Fruit fly (Drosophila melanogaster) whole organism, embryonic: ENCODE results near the gene CG17329.

Experiments used
- Asciz ChIP-seq: fragments of 200-800 bp; sonication (Bioruptor generic); optimal IDR thresholded peaks from 2 replicates; lab custom pipeline; 2017; ENCODE audit warnings: missing biosample characterization, mild to moderate bottlenecking, missing genetic modification characterization, missing genetic modification reagents
- CG10267 ChIP-seq: fragments of 200-800 bp; sonication (Bioruptor generic); optimal IDR thresholded peaks from 2 replicates; lab custom pipeline; 2018; ENCODE audit warnings: missing biosample characterization, mild to moderate bottlenecking, missing genetic modification characterization, moderate library complexity
- CG10321 ChIP-seq: fragments of 200-800 bp; sonication (Bioruptor generic); IDR thresholded peaks from 2 replicates; pipeline ENCODE4 v1.3.6; 2022; ENCODE audit warnings: missing biosample characterization, missing genetic modification characterization
- CG11456 ChIP-seq: fragments of 200-800 bp; sonication (Bioruptor generic); IDR thresholded peaks from 3 replicates; pipeline ENCODE4 v1.3.6; 2022; ENCODE audit warnings: missing biosample characterization, missing genetic modification characterization
- CG11560 ChIP-seq: fragments of 200-800 bp; sonication (Bioruptor generic); IDR thresholded peaks from 3 replicates; pipeline ENCODE4 v1.3.6; 2022; ENCODE audit warnings: missing biosample characterization, missing genetic modification characterization
- CG11696 ChIP-seq: fragments of 200-800 bp; sonication (Bioruptor generic); IDR thresholded peaks from 2 replicates; pipeline ENCODE4 v1.3.6; 2022; ENCODE audit warnings: missing biosample characterization, missing genetic modification characterization
- CG13123 ChIP-seq: fragments of 200-800 bp; sonication (Bioruptor generic); optimal IDR thresholded peaks from 2 replicates; lab custom pipeline; 2016; ENCODE audit warnings: missing biosample characterization, missing genetic modification characterization
- CG13296 ChIP-seq: fragments of 200-800 bp; sonication (Bioruptor generic); optimal IDR thresholded peaks from 3 replicates; lab custom pipeline; 2018; ENCODE audit warnings: missing biosample characterization, mild to moderate bottlenecking, missing genetic modification characterization
- CG13894 ChIP-seq: fragments of 200-800 bp; sonication (Bioruptor generic); optimal IDR thresholded peaks from 3 replicates; lab custom pipeline; 2018; ENCODE audit warnings: missing biosample characterization, mild to moderate bottlenecking, missing genetic modification characterization, moderate library complexity
- CG14860 ChIP-seq: fragments of 200-800 bp; sonication (Bioruptor generic); IDR thresholded peaks from 3 replicates; pipeline ENCODE4 v1.3.6; 2022; ENCODE audit warnings: missing biosample characterization, missing genetic modification characterization; ENCODE audit not compliant: partially characterized antibody
- CG2116 ChIP-seq: fragments of 200-800 bp; sonication (Bioruptor generic); optimal IDR thresholded peaks from 3 replicates; lab custom pipeline; 2018; ENCODE audit warnings: missing biosample characterization, mild to moderate bottlenecking, missing genetic modification characterization
- CG31224 ChIP-seq: fragments of 200-800 bp; sonication (Bioruptor generic); IDR thresholded peaks from 2 replicates; pipeline ENCODE4 v1.3.6; 2022; ENCODE audit warnings: missing biosample characterization, missing genetic modification characterization
- CG34224 ChIP-seq: fragments of 200-800 bp; sonication (Bioruptor generic); IDR thresholded peaks from 3 replicates; pipeline ENCODE4 v1.3.6; 2022; ENCODE audit warnings: missing biosample characterization, missing genetic modification characterization; ENCODE audit not compliant: partially characterized antibody
- CG8089 ChIP-seq: fragments of 200-800 bp; sonication (Bioruptor generic); optimal IDR thresholded peaks from 3 replicates; lab custom pipeline; 2016; ENCODE audit warnings: missing biosample characterization, missing genetic modification characterization
- CoRest ChIP-seq: fragments of 200-800 bp; sonication (Bioruptor generic); optimal IDR thresholded peaks from 3 replicates; lab custom pipeline; 2018; ENCODE audit warnings: missing biosample characterization, mild to moderate bottlenecking, missing genetic modification characterization, moderate library complexity
- Dip3 ChIP-seq: fragments of 200-800 bp; sonication (Bioruptor generic); optimal IDR thresholded peaks from 3 replicates; lab custom pipeline; 2016; ENCODE audit warnings: missing biosample characterization, missing genetic modification characterization
- Dp ChIP-seq: fragments of 200-800 bp; sonication (Bioruptor generic); optimal IDR thresholded peaks from 2 replicates; lab custom pipeline; 2018; ENCODE audit warnings: missing biosample characterization, mild to moderate bottlenecking, missing genetic modification characterization, moderate library complexity
- ERR ChIP-seq: fragments of 200-800 bp; sonication (Bioruptor generic); optimal IDR thresholded peaks from 2 replicates; lab custom pipeline; 2016; ENCODE audit warnings: missing biosample characterization, missing genetic modification characterization
- Elba2 ChIP-seq: fragments of 200-800 bp; sonication (Bioruptor generic); optimal IDR thresholded peaks from 3 replicates; lab custom pipeline; 2016; ENCODE audit warnings: missing biosample characterization, missing genetic modification characterization
- H15 ChIP-seq: fragments of 200-800 bp; sonication (Bioruptor generic); IDR thresholded peaks from 3 replicates; pipeline ENCODE4 v1.3.6; 2022; ENCODE audit warnings: missing biosample characterization, missing genetic modification characterization
- HLH3B ChIP-seq: fragments of 200-800 bp; sonication (Bioruptor generic); IDR thresholded peaks from 2 replicates; pipeline ENCODE4 v1.3.6; 2022; ENCODE audit warnings: missing biosample characterization, missing genetic modification characterization
- Nf-YC ChIP-seq: fragments of 200-800 bp; optimal IDR thresholded peaks from 3 replicates; lab custom pipeline; 2019; ENCODE audit warnings: missing biosample characterization, mild to moderate bottlenecking, missing genetic modification characterization, moderate library complexity
- Sox102F ChIP-seq: fragments of 200-800 bp; sonication (Bioruptor generic); optimal IDR thresholded peaks from 2 replicates; lab custom pipeline; 2018; ENCODE audit warnings: missing biosample characterization, mild to moderate bottlenecking, missing genetic modification characterization, moderate library complexity
- TFAM ChIP-seq: fragments of 200-800 bp; sonication (Bioruptor generic); optimal IDR thresholded peaks from 2 replicates; lab custom pipeline; 2017; ENCODE audit warnings: missing biosample characterization, missing genetic modification characterization, inconsistent platforms
- YL-1 ChIP-seq: fragments of 200-800 bp; sonication (Bioruptor generic); optimal IDR thresholded peaks from 3 replicates; lab custom pipeline; 2017; ENCODE audit warnings: missing biosample characterization, mild to moderate bottlenecking, missing genetic modification characterization
- ara ChIP-seq: fragments of 200-800 bp; sonication (Bioruptor generic); IDR thresholded peaks from 2 replicates; pipeline ENCODE4 v1.3.6; 2022; ENCODE audit warnings: missing biosample characterization, missing genetic modification characterization
- bsh ChIP-seq, 2 experiments: fragments of 200-800 bp; sonication (Bioruptor generic); optimal IDR thresholded peaks; 2 replicates each; lab custom pipeline; 2017 to 2018; ENCODE audit warnings: mild to moderate bottlenecking in 2 of 2, missing biosample characterization in 2 of 2, missing genetic modification characterization in 2 of 2, moderate library complexity in 1 of 2
- cas ChIP-seq: fragments of 200-800 bp; sonication (Bioruptor generic); IDR thresholded peaks from 2 replicates; pipeline ENCODE4 v1.3.6; 2022; ENCODE audit warnings: missing biosample characterization, missing genetic modification characterization
- cato ChIP-seq: fragments of 200-800 bp; sonication (Bioruptor generic); optimal IDR thresholded peaks from 2 replicates; lab custom pipeline; 2016; ENCODE audit warnings: missing biosample characterization, missing genetic modification characterization, borderline replicate concordance
- chm ChIP-seq: fragments of 200-800 bp; sonication (Bioruptor generic); IDR thresholded peaks from 2 replicates; pipeline ENCODE4 v1.3.6; 2022; ENCODE audit warnings: missing biosample characterization, missing genetic modification characterization
- da ChIP-seq: fragments of 200-800 bp; sonication (Bioruptor generic); optimal IDR thresholded peaks from 2 replicates; lab custom pipeline; 2016; ENCODE audit warnings: missing biosample characterization, missing genetic modification characterization
- dysf ChIP-seq: fragments of 200-800 bp; sonication (Bioruptor generic); IDR thresholded peaks from 3 replicates; pipeline ENCODE4 v1.3.6; 2022; ENCODE audit warnings: missing biosample characterization, missing genetic modification characterization
- fd3F ChIP-seq: fragments of 200-800 bp; sonication (Bioruptor generic); optimal IDR thresholded peaks from 2 replicates; lab custom pipeline; 2018; ENCODE audit warnings: missing biosample characterization, mild to moderate bottlenecking, missing genetic modification characterization, moderate library complexity
- grn ChIP-seq: fragments of 200-800 bp; sonication (Bioruptor generic); optimal IDR thresholded peaks from 3 replicates; lab custom pipeline; 2017; ENCODE audit warnings: missing biosample characterization, missing genetic modification characterization
- gsb ChIP-seq: fragments of 200-800 bp; sonication (Bioruptor generic); IDR thresholded peaks from 2 replicates; pipeline ENCODE4 v1.3.6; 2022; ENCODE audit warnings: missing biosample characterization, missing genetic modification characterization
- klu ChIP-seq: fragments of 200-800 bp; sonication (Bioruptor generic); IDR thresholded peaks from 2 replicates; pipeline ENCODE4 v1.3.6; 2022; ENCODE audit warnings: missing biosample characterization, missing genetic modification characterization
- knrl ChIP-seq: fragments of 200-800 bp; sonication (Bioruptor generic); IDR thresholded peaks from 3 replicates; pipeline ENCODE4 v1.3.6; 2022; ENCODE audit warnings: missing biosample characterization, missing genetic modification characterization; ENCODE audit not compliant: partially characterized antibody
- nerfin-2 ChIP-seq: fragments of 200-800 bp; sonication (Bioruptor generic); IDR thresholded peaks from 2 replicates; pipeline ENCODE4 v1.3.6; 2022; ENCODE audit warnings: missing biosample characterization, missing genetic modification characterization; ENCODE audit not compliant: partially characterized antibody
- sc ChIP-seq, 3 experiments: fragments of >200 bp in 2 of 3; fragments of 200-800 bp in 1 of 3; sonication (Bioruptor generic) in 1 of 3; optimal IDR thresholded peaks; 2 replicates in 2 of 3; 3 replicates in 1 of 3; lab custom pipeline; 2017; ENCODE audit warnings: mild to moderate bottlenecking in 1 of 3, missing biosample characterization in 1 of 3, missing genetic modification characterization in 1 of 3, missing genetic modification reagents in 1 of 3
- sd ChIP-seq: fragments of 200-800 bp; sonication (Bioruptor generic); optimal IDR thresholded peaks from 3 replicates; lab custom pipeline; 2018; ENCODE audit warnings: missing biosample characterization, mild to moderate bottlenecking, missing genetic modification characterization, moderate library complexity
- shn ChIP-seq: fragments of 200-800 bp; sonication (Bioruptor generic); optimal IDR thresholded peaks from 3 replicates; lab custom pipeline; 2016; ENCODE audit warnings: missing biosample characterization, missing genetic modification characterization
- sim ChIP-seq: fragments of 200-800 bp; sonication (Bioruptor generic); IDR thresholded peaks from 2 replicates; pipeline ENCODE4 v1.3.6; 2022; ENCODE audit warnings: missing biosample characterization, missing genetic modification characterization
- sima ChIP-seq: fragments of 200-800 bp; sonication (Bioruptor generic); optimal IDR thresholded peaks from 2 replicates; lab custom pipeline; 2016; ENCODE audit warnings: missing biosample characterization, missing genetic modification characterization
- tin ChIP-seq: fragments of 200-800 bp; sonication (Bioruptor generic); optimal IDR thresholded peaks from 3 replicates; lab custom pipeline; 2016; ENCODE audit warnings: missing biosample characterization, missing genetic modification characterization
- tio ChIP-seq: fragments of 200-800 bp; sonication (Bioruptor generic); optimal IDR thresholded peaks from 2 replicates; lab custom pipeline; 2017; ENCODE audit warnings: missing biosample characterization, missing genetic modification characterization, inconsistent platforms
- tll ChIP-seq, 2 experiments: fragments of 200-800 bp in 1 of 2; fragments of >200 bp in 1 of 2; sonication (Bioruptor generic) in 1 of 2; optimal IDR thresholded peaks; 2 replicates each; lab custom pipeline; 2017 to 2019; ENCODE audit warnings: missing biosample characterization in 2 of 2, missing genetic modification characterization in 2 of 2, mild to moderate bottlenecking in 1 of 2, moderate library complexity in 1 of 2
- ttk ChIP-seq: fragments of 200-800 bp; sonication (Bioruptor generic); IDR thresholded peaks from 2 replicates; pipeline ENCODE4 v2.1.2; 2022; ENCODE audit warnings: missing biosample characterization, missing genetic modification characterization
- zf30C ChIP-seq: fragments of 200-800 bp; sonication (Bioruptor generic); optimal IDR thresholded peaks from 3 replicates; lab custom pipeline; 2018; ENCODE audit warnings: missing biosample characterization, mild to moderate bottlenecking, missing genetic modification characterization

CG17329 gene

dm6 chr2L:16317777-16318610 lies 26.9 kb downstream of the CG17329 start (continued):
- TF ChIP-seq CG10321 (GFP tag; lab: Robert Waterston, UW) (no peak), HLH3B (GFP tag; lab: Robert Waterston, UW) (peak; percentile 57; the same call in 1 of the 2 replicates), cas (GFP tag; lab: Robert Waterston, UW) (no peak), ttk (GFP tag; lab: Robert Waterston, UW) (no peak; the same call in 1 of the 2 replicates), CG34224 (GFP tag; lab: Robert Waterston, UW) (no peak), Dp (GFP tag; lab: Kevin White, UChicago) (no peak), knrl (GFP tag; lab: Robert Waterston, UW) (no peak), CG11696 (GFP tag; lab: Robert Waterston, UW) (peak; percentile 56; the same call in 1 of the 2 replicates), CG8089 (GFP tag; lab: Kevin White, UChicago) (peak; percentile 8), shn (GFP tag; lab: Kevin White, UChicago) (no peak), Dip3 (GFP tag; lab: Kevin White, UChicago) (peak; percentile 36), CG10267 (tag; lab: Kevin White, UChicago) (no peak), chm (GFP tag; lab: Robert Waterston, UW) (0 out of 2 replicates have a peak, but pooled peaks have one; percentile 38), CG11560 (tag; lab: Robert Waterston, UW) (no peak), sd (tag; lab: Kevin White, UChicago) (no peak), klu (GFP tag; lab: Robert Waterston, UW) (no peak), CG2116 (peak; percentile 27), sima (no peak), tin (GFP tag; lab: Kevin White, UChicago) (no peak), sc (optimal IDR thresholded peaks at IDR 0.05; lab: Kevin White, UChicago) (no peak), sc (GFP tag; optimal IDR thresholded peaks at IDR 0.05; lab: Kevin White, UChicago) (no peak), da (GFP tag; lab: Kevin White, UChicago) (peak; percentile 17), fd3F (GFP tag; lab: Kevin White, UChicago) (peak; percentile 46), CG13296 (peak; percentile 66), tio (peak; percentile 16), bsh (GFP tag; optimal IDR thresholded peaks at IDR 0.05; lab: Kevin White, UChicago) (peak in 1 of 2 experiments; percentile 52), nerfin-2 (GFP tag; lab: Robert Waterston, UW) (no peak), H15 (GFP tag; lab: Robert Waterston, UW) (no peak), CoRest (tag; lab: Kevin White, UChicago) (peak; percentile 16), grn (GFP tag; lab: Kevin White, UChicago) (peak; percentile 13), ara (GFP tag; lab: Robert Waterston, UW) (no peak), Elba2 (GFP tag; lab: Kevin White, UChicago) (no peak), tll (GFP tag; optimal IDR thresholded peaks at IDR 0.05; lab: Kevin White, UChicago) (no peak), zf30C (GFP tag; lab: Kevin White, UChicago) (no peak), cato (GFP tag; lab: Kevin White, UChicago) (no peak), Asciz (peak; percentile 32), sim (GFP tag; lab: Robert Waterston, UW) (no peak), Sox102F (GFP tag; lab: Kevin White, UChicago) (no peak), YL-1 (GFP tag; lab: Kevin White, UChicago) (peak; percentile 44), gsb (no peak; the same call in 1 of the 2 replicates), ERR (GFP tag; lab: Kevin White, UChicago) (no peak), dysf (peak; percentile 37; the same call in 1 of the 3 replicates), CG13123 (GFP tag; lab: Kevin White, UChicago) (no peak), CG31224 (no peak), Nf-YC (tag; lab: Kevin White, UChicago) (no peak), CG13894 (tag; lab: Kevin White, UChicago) (peak; percentile 4), TFAM (GFP tag; lab: Kevin White, UChicago) (no peak), CG11456 (GFP tag; lab: Robert Waterston, UW) (no peak), CG14860 (GFP tag; lab: Robert Waterston, UW) (no peak)
